Worm (Caenorhabditis elegans) whole organism, young adult: ENCODE measurements around the gene dct-1.

ENCODE experiments used
- F23B12.7 ChIP-seq: sonication (generic microtip); optimal IDR thresholded peaks from 2 replicates; lab custom pipeline; 2017; ENCODE audit warnings: missing genetic modification characterization, mild to moderate bottlenecking, missing compliant biosample characterization, antibody characterized with exemption, moderate library complexity; ENCODE audit not compliant: insufficient read depth
- T07F8.4 ChIP-seq: sonication (generic microtip); optimal IDR thresholded peaks from 2 replicates; lab custom pipeline; 2016; ENCODE audit warnings: mild to moderate bottlenecking, missing genetic modification characterization, moderate library complexity, missing compliant biosample characterization
- Y79H2A.3 ChIP-seq: fragments of 200-800 bp; sonication (Bioruptor generic); conservative IDR thresholded peaks from 2 replicates; pipeline ENCODE4 v1.3.6; 2022; ENCODE audit warnings: missing genetic modification reagents, missing genetic modification characterization, missing compliant biosample characterization
- attf-3 ChIP-seq: fragments of 200-800 bp; sonication (Bioruptor generic); conservative IDR thresholded peaks from 2 replicates; pipeline ENCODE4 v1.3.6; 2022; ENCODE audit warnings: missing genetic modification reagents, missing genetic modification characterization, missing compliant biosample characterization
- ceh-40 ChIP-seq: fragments of 200-800 bp; sonication (Bioruptor generic); IDR thresholded peaks from 2 replicates; pipeline ENCODE4 v1.3.6; 2022; ENCODE audit warnings: missing genetic modification characterization, missing compliant biosample characterization
- egrh-3 ChIP-seq: fragments of 200-800 bp; sonication (Bioruptor generic); IDR thresholded peaks from 2 replicates; pipeline ENCODE4 v1.3.6; 2022; ENCODE audit warnings: missing genetic modification reagents, missing genetic modification characterization, missing compliant biosample characterization
- him-1 ChIP-seq: sonication (generic microtip); optimal IDR thresholded peaks from 2 replicates; lab custom pipeline; 2016; ENCODE audit warnings: missing genotype, missing genetic modification reagents, missing genetic modification characterization, missing compliant biosample characterization
- madf-8 ChIP-seq: fragments of 200-800 bp; sonication (Bioruptor generic); conservative IDR thresholded peaks from 2 replicates; pipeline ENCODE4 v1.3.6; 2022; ENCODE audit warnings: missing genetic modification reagents, missing genetic modification characterization, missing compliant biosample characterization
- rpc-1 ChIP-seq, 2 experiments: fragments of 150-350 bp in 1 of 2; sonication (generic microtip) in 1 of 2; optimal IDR thresholded peaks; 2 replicates each; lab custom pipeline; 2014 to 2018; ENCODE audit warnings: missing biosample characterization in 1 of 2, missing genetic modification characterization in 1 of 2, missing genetic modification reagents in 1 of 2, missing genotype in 1 of 2
- tbp1 ChIP-seq: fragments of 200-800 bp; sonication (Bioruptor generic); optimal IDR thresholded peaks from 2 replicates; lab custom pipeline; 2018; ENCODE audit warnings: mild to moderate bottlenecking, missing genetic modification characterization, missing compliant biosample characterization
- xnd-1 ChIP-seq: sonication (generic microtip); optimal IDR thresholded peaks from 2 replicates; lab custom pipeline; 2016; ENCODE audit warnings: missing genotype, missing genetic modification reagents, missing genetic modification characterization, missing compliant biosample characterization
- ztf-18 ChIP-seq: sonication (generic microtip); optimal IDR thresholded peaks from 2 replicates; lab custom pipeline; 2016; ENCODE audit warnings: missing genotype, mild to moderate bottlenecking, missing genetic modification characterization, missing compliant biosample characterization
- ztf-26 ChIP-seq: sonication (generic microtip); optimal IDR thresholded peaks from 2 replicates; lab custom pipeline; 2017; ENCODE audit warnings: missing genetic modification characterization, missing compliant biosample characterization

dct-1 gene

ce11 chrX:8004845-8005244 is 50.7 kb downstream of the dct-1 start:
- TF ChIP-seq madf-8 (GFP tag; lab: Robert Waterston, UW) (no peak), tbp1 (no peak), attf-3 (no peak), F23B12.7 (tag; lab: Kevin White, UChicago) (no peak), ceh-40 (no peak), him-1 (tag; lab: Kevin White, UChicago) (no peak), xnd-1 (no peak), ztf-26 (tag; lab: Kevin White, UChicago) (no peak), Y79H2A.3 (no peak), ztf-18 (no peak), T07F8.4 (tag; lab: Kevin White, UChicago) (no peak), rpc-1 (optimal IDR thresholded peaks at IDR 0.05; lab: Kevin White, UChicago) (no peak), rpc-1 (tag; optimal IDR thresholded peaks at IDR 0.05; lab: Kevin White, UChicago) (no peak), egrh-3 (GFP tag; lab: Robert Waterston, UW) (no peak)
